Fruit fly (Drosophila melanogaster) whole organism, prepupa: ENCODE results near the gene CG3764.

ENCODE experiments used
- Blimp-1 ChIP-seq: fragments of 200-800 bp; sonication (Bioruptor generic); optimal IDR thresholded peaks from 3 replicates; lab custom pipeline; 2017; ENCODE audit warnings: missing biosample characterization, missing genetic modification characterization, mild to moderate bottlenecking, moderate library complexity, missing genetic modification reagents
- CG10631 ChIP-seq: fragments of 200-800 bp; sonication (Bioruptor generic); optimal IDR thresholded peaks from 2 replicates; lab custom pipeline; 2016; ENCODE audit warnings: missing biosample characterization, missing genetic modification characterization
- CG11294 ChIP-seq: fragments of 200-800 bp; sonication (Bioruptor generic); IDR thresholded peaks from 2 replicates; pipeline ENCODE4 v1.3.6; 2022; ENCODE audit warnings: missing biosample characterization, missing genetic modification characterization
- CG11762 ChIP-seq: fragments of 200-800 bp; sonication (Bioruptor generic); optimal IDR thresholded peaks from 3 replicates; lab custom pipeline; 2016; ENCODE audit warnings: missing biosample characterization, missing genetic modification characterization; ENCODE audit not compliant: insufficient read depth
- CG11902 ChIP-seq: fragments of 200-800 bp; sonication (Bioruptor generic); optimal IDR thresholded peaks from 3 replicates; lab custom pipeline; 2016; ENCODE audit warnings: missing biosample characterization, missing genetic modification characterization
- CG15336 ChIP-seq: fragments of 200-800 bp; sonication (Bioruptor generic); IDR thresholded peaks from 2 replicates; pipeline ENCODE4 v1.3.6; 2022; ENCODE audit warnings: missing biosample characterization, missing genetic modification characterization
- CG16779 ChIP-seq: fragments of 200-800 bp; sonication (Bioruptor generic); optimal IDR thresholded peaks from 3 replicates; lab custom pipeline; 2017; ENCODE audit warnings: missing biosample characterization, mild to moderate bottlenecking, missing genetic modification characterization
- CG3032 ChIP-seq: fragments of 200-800 bp; optimal IDR thresholded peaks from 2 replicates; lab custom pipeline; 2019; ENCODE audit warnings: missing biosample characterization, mild to moderate bottlenecking, missing genetic modification characterization, moderate library complexity
- CG31627 ChIP-seq: fragments of 200-800 bp; sonication (Bioruptor generic); optimal IDR thresholded peaks from 3 replicates; lab custom pipeline; 2016; ENCODE audit warnings: missing biosample characterization, missing genetic modification characterization
- CG34406 ChIP-seq: fragments of 200-800 bp; sonication (Bioruptor generic); optimal IDR thresholded peaks from 3 replicates; lab custom pipeline; 2016; ENCODE audit warnings: missing biosample characterization, missing genetic modification characterization
- CG4318 ChIP-seq: fragments of 200-800 bp; sonication (Bioruptor generic); optimal IDR thresholded peaks from 3 replicates; lab custom pipeline; 2017; ENCODE audit warnings: missing biosample characterization, mild to moderate bottlenecking, missing genetic modification characterization
- CG6163 ChIP-seq: fragments of 200-800 bp; sonication (Bioruptor generic); IDR thresholded peaks from 3 replicates; pipeline ENCODE4 v1.3.6; 2022; ENCODE audit warnings: missing biosample characterization, missing genetic modification characterization
- CG6792 ChIP-seq: fragments of 200-800 bp; sonication (Bioruptor generic); optimal IDR thresholded peaks from 3 replicates; lab custom pipeline; 2016; ENCODE audit warnings: missing biosample characterization, missing genetic modification characterization
- CG6854 ChIP-seq: fragments of 200-800 bp; sonication (Bioruptor generic); optimal IDR thresholded peaks from 2 replicates; lab custom pipeline; 2017; ENCODE audit warnings: missing biosample characterization, mild to moderate bottlenecking, missing genetic modification characterization
- CG7368 ChIP-seq: fragments of 200-800 bp; sonication (Bioruptor generic); optimal IDR thresholded peaks from 3 replicates; lab custom pipeline; 2016; ENCODE audit warnings: missing biosample characterization, missing genetic modification characterization
- CG8119 ChIP-seq: fragments of 200-800 bp; sonication (Bioruptor generic); IDR thresholded peaks from 3 replicates; pipeline ENCODE4 v1.3.6; 2022; ENCODE audit warnings: missing biosample characterization, missing genetic modification characterization
- CG8319 ChIP-seq: fragments of 200-800 bp; sonication (Bioruptor generic); optimal IDR thresholded peaks from 3 replicates; lab custom pipeline; 2016; ENCODE audit warnings: missing biosample characterization, missing genetic modification characterization
- CG8632 ChIP-seq: fragments of 200-800 bp; sonication (Bioruptor generic); optimal IDR thresholded peaks from 3 replicates; lab custom pipeline; 2016; ENCODE audit warnings: missing biosample characterization, missing genetic modification characterization
- Eip75B ChIP-seq: fragments of 200-800 bp; sonication (Bioruptor generic); optimal IDR thresholded peaks from 3 replicates; lab custom pipeline; 2016; ENCODE audit warnings: missing biosample characterization, missing genetic modification characterization
- Eip93F ChIP-seq: fragments of 200-800 bp; sonication (Bioruptor generic); optimal IDR thresholded peaks from 2 replicates; lab custom pipeline; 2016; ENCODE audit warnings: missing biosample characterization, mild to moderate bottlenecking, missing genetic modification characterization
- Ets21C ChIP-seq: fragments of 200-800 bp; sonication (Bioruptor generic); optimal IDR thresholded peaks from 3 replicates; lab custom pipeline; 2016; ENCODE audit warnings: missing biosample characterization, missing genetic modification characterization
- Hr38 ChIP-seq: sonication (Bioruptor generic); optimal IDR thresholded peaks from 2 replicates; lab custom pipeline; 2016; ENCODE audit warnings: missing biosample characterization, missing genetic modification characterization
- Hr39 ChIP-seq: fragments of 200-800 bp; sonication (Bioruptor generic); optimal IDR thresholded peaks from 2 replicates; lab custom pipeline; 2016; ENCODE audit warnings: missing biosample characterization, missing genetic modification characterization
- Hr4 ChIP-seq: fragments of 200-800 bp; sonication (Bioruptor generic); optimal IDR thresholded peaks from 3 replicates; lab custom pipeline; 2016; ENCODE audit warnings: missing biosample characterization, missing genetic modification characterization
- Lpt ChIP-seq: fragments of 200-800 bp; sonication (Bioruptor generic); optimal IDR thresholded peaks from 3 replicates; lab custom pipeline; 2016; ENCODE audit warnings: missing biosample characterization, missing genetic modification characterization
- Met ChIP-seq: fragments of 200-800 bp; sonication (Bioruptor generic); optimal IDR thresholded peaks from 3 replicates; lab custom pipeline; 2016; ENCODE audit warnings: missing biosample characterization, missing genetic modification characterization
- OdsH ChIP-seq: fragments of 200-800 bp; sonication (Bioruptor generic); optimal IDR thresholded peaks from 3 replicates; lab custom pipeline; 2016; ENCODE audit warnings: missing biosample characterization, missing genetic modification characterization
- Sox102F ChIP-seq: fragments of 200-800 bp; sonication (Bioruptor generic); optimal IDR thresholded peaks from 2 replicates; lab custom pipeline; 2016; ENCODE audit warnings: missing biosample characterization, mild to moderate bottlenecking, missing genetic modification characterization
- Sox15 ChIP-seq: fragments of 200-800 bp; sonication (Bioruptor generic); optimal IDR thresholded peaks from 3 replicates; lab custom pipeline; 2016; ENCODE audit warnings: missing biosample characterization, missing genetic modification characterization
- acj6 ChIP-seq: fragments of 200-800 bp; sonication (Bioruptor generic); optimal IDR thresholded peaks from 3 replicates; lab custom pipeline; 2016; ENCODE audit warnings: missing biosample characterization, missing genetic modification characterization
- cyc ChIP-seq: fragments of 200-800 bp; sonication (Bioruptor generic); optimal IDR thresholded peaks from 3 replicates; lab custom pipeline; 2016; ENCODE audit warnings: missing biosample characterization, missing genetic modification characterization
- dsx ChIP-seq: fragments of 200-800 bp; optimal IDR thresholded peaks from 3 replicates; lab custom pipeline; 2019; ENCODE audit warnings: missing biosample characterization, mild to moderate bottlenecking, missing genetic modification characterization, moderate library complexity; ENCODE audit not compliant: poor library complexity, severe bottlenecking
- eg ChIP-seq: fragments of 200-800 bp; sonication (Bioruptor generic); IDR thresholded peaks from 3 replicates; pipeline ENCODE4 v1.3.6; 2022; ENCODE audit warnings: missing biosample characterization, missing genetic modification characterization
- esn ChIP-seq: fragments of 200-800 bp; sonication (Bioruptor generic); optimal IDR thresholded peaks from 2 replicates; lab custom pipeline; 2016; ENCODE audit warnings: missing biosample characterization, mild to moderate bottlenecking, missing genetic modification characterization, moderate library complexity
- fd59A ChIP-seq: fragments of 200-800 bp; sonication (Bioruptor generic); optimal IDR thresholded peaks from 2 replicates; lab custom pipeline; 2017; ENCODE audit warnings: missing biosample characterization, mild to moderate bottlenecking, missing genetic modification characterization, missing genetic modification reagents
- fd85E ChIP-seq: fragments of 200-800 bp; sonication (Bioruptor generic); optimal IDR thresholded peaks from 3 replicates; lab custom pipeline; 2016; ENCODE audit warnings: missing biosample characterization, missing genetic modification characterization
- fkh ChIP-seq: fragments of 200-800 bp; sonication (Bioruptor generic); optimal IDR thresholded peaks from 3 replicates; lab custom pipeline; 2017; ENCODE audit warnings: missing biosample characterization, mild to moderate bottlenecking, missing genetic modification characterization, moderate library complexity
- lz ChIP-seq: fragments of 200-800 bp; sonication (Bioruptor generic); optimal IDR thresholded peaks from 3 replicates; lab custom pipeline; 2016; ENCODE audit warnings: missing biosample characterization, missing genetic modification characterization
- net ChIP-seq: fragments of 200-800 bp; sonication (Bioruptor generic); optimal IDR thresholded peaks from 3 replicates; lab custom pipeline; 2016; ENCODE audit warnings: missing biosample characterization, missing genetic modification characterization
- pdm3 ChIP-seq: fragments of 200-800 bp; sonication (Bioruptor generic); optimal IDR thresholded peaks from 3 replicates; lab custom pipeline; 2016; ENCODE audit warnings: missing biosample characterization, missing genetic modification characterization
- spab ChIP-seq: fragments of 200-800 bp; sonication (Bioruptor generic); optimal IDR thresholded peaks from 2 replicates; lab custom pipeline; 2017; ENCODE audit warnings: missing biosample characterization, mild to moderate bottlenecking, missing genetic modification characterization, missing genetic modification reagents
- svp ChIP-seq: fragments of 200-800 bp; sonication (Bioruptor generic); peaks from one replicate; lab custom pipeline; 2016; ENCODE audit warnings: missing biosample characterization, missing genetic modification characterization
- topi ChIP-seq: fragments of 200-800 bp; sonication (Bioruptor generic); optimal IDR thresholded peaks from 3 replicates; lab custom pipeline; 2016; ENCODE audit warnings: missing biosample characterization, missing genetic modification characterization
- vri ChIP-seq: fragments of 200-800 bp; sonication (Bioruptor generic); optimal IDR thresholded peaks from 3 replicates; lab custom pipeline; 2016; ENCODE audit warnings: missing biosample characterization, mild to moderate bottlenecking, missing genetic modification characterization

Gene CG3764

dm6 chr3L:17001055-17001454 is 11.3 kb downstream of the CG3764 start:
- TF ChIP-seq Eip75B (GFP tag; lab: Kevin White, UChicago): no peak
- 0 out of 3 replicates have a peak, but pooled peaks have one; percentile 24 for TF ChIP-seq CG6163 (GFP tag; lab: Robert Waterston, UW)

- TF ChIP-seq CG8319 (GFP tag; lab: Kevin White, UChicago) (no peak), Hr39 (GFP tag; lab: Kevin White, UChicago) (no peak), OdsH (GFP tag; lab: Kevin White, UChicago) (no peak), CG16779 (peak; percentile 31), spab (GFP tag; lab: Kevin White, UChicago) (peak; percentile 23), esn (no peak), vri (GFP tag; lab: Kevin White, UChicago) (peak; percentile 34), Sox15 (GFP tag; lab: Kevin White, UChicago) (no peak), CG10631 (no peak), svp (GFP tag; lab: Kevin White, UChicago) (peak; percentile 91), CG6163 (GFP tag; lab: Robert Waterston, UW) (no peak), CG8119 (no peak), CG31627 (GFP tag; lab: Kevin White, UChicago) (no peak), CG7368 (GFP tag; lab: Kevin White, UChicago) (no peak), CG6854 (GFP tag; lab: Kevin White, UChicago) (peak; percentile 37), topi (GFP tag; lab: Kevin White, UChicago) (no peak), Ets21C (GFP tag; lab: Kevin White, UChicago) (no peak)
Observed at dm6 chr3L:17000289-17000688, 12.1 kb downstream of the CG3764 start.

- TF ChIP-seq CG11294 (no peak), Lpt (GFP tag; lab: Kevin White, UChicago) (no peak), topi (GFP tag; lab: Kevin White, UChicago) (no peak), CG11762 (GFP tag; lab: Kevin White, UChicago) (no peak), CG3032 (no peak), CG31627 (GFP tag; lab: Kevin White, UChicago) (no peak), Eip93F (GFP tag; lab: Kevin White, UChicago) (no peak)
Observed at dm6 chr3L:16994805-16995204, 17.6 kb downstream of the CG3764 start.

- peak; percentile 45 for TF ChIP-seq Ets21C (GFP tag; lab: Kevin White, UChicago)
- TF ChIP-seq Hr38 (GFP tag; lab: Kevin White, UChicago): no peak
- peak; percentile 73; the same call in 1 of the 3 replicates for TF ChIP-seq eg (GFP tag; lab: Robert Waterston, UW)
- TF ChIP-seq acj6: peak; percentile 81
- no peak for TF ChIP-seq fd85E
- TF ChIP-seq Lpt (GFP tag; lab: Kevin White, UChicago): peak; percentile 67
- peak; percentile 91 for TF ChIP-seq Met (GFP tag; lab: Kevin White, UChicago)
- TF ChIP-seq CG6854 (GFP tag; lab: Kevin White, UChicago): peak; percentile 87
- no peak for TF ChIP-seq CG4318 (GFP tag; lab: Kevin White, UChicago)
- peak; percentile 92 for TF ChIP-seq esn
- TF ChIP-seq dsx (GFP tag; lab: Kevin White, UChicago): peak; percentile 91
- peak; percentile 43 for TF ChIP-seq CG11902
- peak; percentile 83 for TF ChIP-seq CG6792 (GFP tag; lab: Kevin White, UChicago)
- TF ChIP-seq svp (GFP tag; lab: Kevin White, UChicago): peak; percentile 93
- TF ChIP-seq lz (GFP tag; lab: Kevin White, UChicago): peak; percentile 81
- TF ChIP-seq CG34406: peak; percentile 85
- TF ChIP-seq fd59A (GFP tag; lab: Kevin White, UChicago): peak; percentile 80
- peak; percentile 87 for TF ChIP-seq CG8632 (GFP tag; lab: Kevin White, UChicago)
- TF ChIP-seq Hr39 (GFP tag; lab: Kevin White, UChicago): peak; percentile 71
- peak; percentile 73 for TF ChIP-seq Blimp-1 (GFP tag; lab: Kevin White, UChicago)
- TF ChIP-seq CG15336: peak; percentile 90
- peak; percentile 85 for TF ChIP-seq Sox102F (GFP tag; lab: Kevin White, UChicago)
- TF ChIP-seq pdm3 (GFP tag; lab: Kevin White, UChicago): no peak
- TF ChIP-seq topi (GFP tag; lab: Kevin White, UChicago): peak; percentile 87
- TF ChIP-seq CG31627 (GFP tag; lab: Kevin White, UChicago): peak; percentile 70
- TF ChIP-seq CG7368 (GFP tag; lab: Kevin White, UChicago): peak; percentile 46
- TF ChIP-seq Hr4 (GFP tag; lab: Kevin White, UChicago): no peak
- peak; percentile 82 for TF ChIP-seq CG3032
- TF ChIP-seq cyc (GFP tag; lab: Kevin White, UChicago): peak; percentile 56
- TF ChIP-seq fkh (GFP tag; lab: Kevin White, UChicago): no peak
- peak; percentile 81 for TF ChIP-seq vri (GFP tag; lab: Kevin White, UChicago)
- peak; percentile 87 for TF ChIP-seq net (GFP tag; lab: Kevin White, UChicago)
- peak; percentile 79 for TF ChIP-seq CG10631
- TF ChIP-seq Eip93F (GFP tag; lab: Kevin White, UChicago): peak; percentile 68
- TF ChIP-seq spab (GFP tag; lab: Kevin White, UChicago): peak; percentile 78
- TF ChIP-seq CG8119: peak; percentile 90
Observed at dm6 chr3L:16989169-16989568, 23.2 kb downstream of the CG3764 start.
